Fruit fly (Drosophila melanogaster) S2 (cell line): ENCODE data around the gene nub.

ENCODE experiments used
- CG8478 ChIP-seq: fragments of >200 bp; optimal IDR thresholded peaks from 2 replicates; lab custom pipeline; 2018
- CTCF ChIP-seq, 2 experiments: fragments of >200 bp; optimal IDR thresholded peaks; 2 replicates each; lab custom pipeline; 2018

Gene nub

DNA sequence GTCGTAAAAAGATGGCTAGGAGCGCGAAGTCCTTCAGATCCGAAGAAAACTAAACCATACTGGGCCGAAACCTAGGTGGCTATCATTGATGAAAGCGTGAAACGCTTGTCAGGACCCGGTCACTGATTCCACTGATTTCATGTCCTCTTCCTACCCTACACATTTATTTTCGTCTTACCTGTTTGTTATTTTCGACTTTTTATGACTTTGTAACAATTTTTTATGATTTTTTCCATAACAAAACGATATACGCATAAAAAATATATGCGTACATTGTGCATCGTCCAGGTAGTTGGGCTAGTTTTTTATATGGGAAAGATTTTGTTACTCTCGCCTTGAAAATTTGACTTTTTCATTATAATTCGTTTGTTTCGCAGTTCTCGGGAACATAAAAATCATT is 29.3 kb downstream of the nub start:
- TF ChIP-seq CG8478 (lab: Kevin White, UChicago) (no peak), CTCF (optimal IDR thresholded peaks at IDR 0.05; lab: Kevin White, UChicago) (no peak)

DNA sequence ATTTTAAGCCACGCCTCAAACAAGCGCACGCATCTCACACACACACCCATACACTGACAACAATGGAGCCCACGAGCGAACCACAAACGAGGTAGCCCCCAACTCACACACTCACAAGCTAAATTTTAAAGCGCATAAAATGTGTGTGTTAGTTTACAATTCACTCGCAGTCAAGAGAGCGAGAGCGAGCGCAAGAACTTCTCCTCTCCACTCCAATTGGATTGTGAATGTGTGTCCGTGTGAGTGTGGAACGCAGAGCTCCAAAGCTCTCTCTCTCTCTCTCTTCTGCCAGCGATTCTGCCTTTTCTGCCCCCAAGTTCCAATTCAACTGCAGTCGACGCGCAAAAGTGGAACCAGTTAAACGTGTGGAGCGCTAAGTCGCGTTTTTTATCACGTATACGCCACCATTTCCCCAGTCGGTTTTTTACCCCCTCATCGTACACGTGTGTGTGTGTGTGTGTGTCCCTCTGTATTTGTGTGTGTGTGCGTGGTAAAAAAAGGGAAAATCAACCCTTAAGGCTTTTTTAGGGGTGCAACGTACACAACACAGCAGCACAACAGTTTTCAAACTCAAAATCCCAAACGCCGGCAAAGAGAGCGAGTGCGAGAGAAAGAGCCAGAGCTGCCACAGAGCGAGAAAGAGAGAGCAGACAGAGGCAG is 30.7 kb downstream of the nub start:
- TF ChIP-seq CG8478 (lab: Kevin White, UChicago) (peak; percentile 72), CTCF (optimal IDR thresholded peaks at IDR 0.05; lab: Kevin White, UChicago) (no peak)

DNA sequence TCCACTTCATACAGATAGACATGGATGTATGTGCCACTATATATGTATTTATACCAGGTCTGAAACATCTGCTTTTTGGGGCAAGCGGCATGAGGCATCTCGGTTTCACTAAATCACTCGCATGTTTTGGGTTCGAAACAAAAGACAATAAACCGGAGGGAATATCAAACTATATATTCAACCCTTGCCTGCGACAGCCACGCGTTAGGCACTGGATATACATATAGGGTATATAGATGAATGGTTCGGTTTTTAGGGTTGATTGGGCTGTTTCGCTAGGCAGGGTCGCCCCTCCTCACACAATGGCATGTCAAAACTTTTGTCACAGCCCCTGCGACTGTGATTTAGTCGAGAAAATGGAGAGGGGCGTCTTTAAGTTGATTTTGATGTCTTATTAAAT is 35.7 kb downstream of the nub start:
- TF ChIP-seq CTCF (optimal IDR thresholded peaks at IDR 0.05; lab: Kevin White, UChicago) = no peak
- no peak for TF ChIP-seq CG8478 (lab: Kevin White, UChicago)

DNA sequence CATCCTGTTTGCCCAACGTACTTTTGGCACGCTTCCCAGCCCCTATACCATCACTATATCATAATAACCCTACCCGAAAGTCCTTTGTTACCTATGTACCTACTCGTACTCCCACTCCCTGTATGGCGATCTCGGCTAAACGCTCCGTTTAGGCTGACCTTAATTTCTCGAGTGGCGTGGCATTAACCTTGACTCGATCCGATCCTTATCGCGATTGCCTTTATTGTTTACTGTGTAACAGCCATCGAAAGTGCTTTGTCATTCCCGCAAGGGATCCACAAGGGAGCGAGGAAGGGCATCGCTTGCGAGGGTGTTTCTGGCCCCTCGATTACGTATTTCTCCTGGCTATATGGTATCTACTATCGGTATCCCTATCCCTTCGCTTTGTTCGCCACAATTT is 45.7 kb downstream of the nub start:
- TF ChIP-seq CTCF (optimal IDR thresholded peaks at IDR 0.05; lab: Kevin White, UChicago) (no peak), CG8478 (lab: Kevin White, UChicago) (no peak)

DNA sequence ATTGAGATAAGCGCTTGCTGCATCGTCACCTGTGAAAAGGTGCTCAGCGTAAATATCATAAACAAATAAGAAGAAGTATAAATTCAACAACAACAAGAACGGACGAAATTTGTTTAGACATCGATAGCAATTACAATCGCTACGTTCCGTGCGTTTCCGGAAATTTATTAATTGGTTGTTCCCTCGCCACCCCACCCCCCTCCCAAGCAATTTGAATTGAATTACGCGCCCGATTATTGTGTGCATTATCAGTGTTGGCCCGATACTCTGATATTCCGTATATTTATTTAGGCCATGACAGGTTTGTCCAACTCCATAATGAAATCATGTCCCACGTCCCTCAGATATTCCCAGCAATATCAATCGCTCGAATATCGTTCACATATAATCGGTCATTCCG is 54.1 kb downstream of the nub start:
- TF ChIP-seq CG8478 (lab: Kevin White, UChicago) = no peak
- TF ChIP-seq CTCF (optimal IDR thresholded peaks at IDR 0.05; lab: Kevin White, UChicago) = no peak

DNA sequence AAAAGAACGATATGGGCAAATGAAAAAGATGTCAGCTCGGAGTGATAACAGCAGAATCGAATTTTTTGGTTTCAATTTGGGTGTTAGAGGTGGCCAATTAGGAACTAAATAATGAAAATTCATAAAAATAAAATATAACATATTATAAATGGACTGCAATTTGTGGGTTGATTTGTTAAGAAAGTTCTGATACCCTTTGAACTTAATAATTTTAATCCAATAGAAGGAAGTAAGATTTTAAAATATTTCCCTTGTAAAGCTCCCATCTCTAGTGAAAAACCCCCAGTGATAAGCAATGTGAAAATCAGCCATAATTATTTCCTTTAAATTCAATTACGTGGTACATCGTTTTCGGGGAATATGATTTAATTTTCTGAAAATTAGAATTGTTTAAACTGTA is 56.9 kb downstream of the nub start:
- TF ChIP-seq CTCF (optimal IDR thresholded peaks at IDR 0.05; lab: Kevin White, UChicago) = no peak
- no peak for TF ChIP-seq CG8478 (lab: Kevin White, UChicago)

DNA sequence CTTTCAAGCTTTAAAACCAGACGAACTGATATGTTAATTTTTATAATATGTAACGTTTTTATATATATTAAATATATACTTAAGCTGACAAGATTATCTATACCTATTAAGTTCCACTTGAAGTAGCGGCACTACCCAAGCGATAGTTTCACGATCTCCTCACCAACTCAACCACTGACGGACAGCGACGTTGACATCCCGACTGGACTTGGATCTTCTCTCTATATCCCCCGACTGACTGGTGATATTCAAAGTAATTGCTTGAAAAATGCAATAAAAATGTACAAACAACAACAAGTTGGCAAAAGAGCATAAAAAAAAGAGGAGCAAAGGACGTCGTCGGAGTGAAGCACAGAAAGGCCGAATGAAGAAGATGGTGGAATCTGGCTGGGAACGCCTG is 58.8 kb downstream of the nub start, which contains the start of gene Ref2:
TSS of gene Ref2 (minus strand) at position 101 of the 400 bp plus-strand sequence.
- TF ChIP-seq CG8478 (lab: Kevin White, UChicago) = no peak
- no peak for TF ChIP-seq CTCF (optimal IDR thresholded peaks at IDR 0.05; lab: Kevin White, UChicago)

DNA sequence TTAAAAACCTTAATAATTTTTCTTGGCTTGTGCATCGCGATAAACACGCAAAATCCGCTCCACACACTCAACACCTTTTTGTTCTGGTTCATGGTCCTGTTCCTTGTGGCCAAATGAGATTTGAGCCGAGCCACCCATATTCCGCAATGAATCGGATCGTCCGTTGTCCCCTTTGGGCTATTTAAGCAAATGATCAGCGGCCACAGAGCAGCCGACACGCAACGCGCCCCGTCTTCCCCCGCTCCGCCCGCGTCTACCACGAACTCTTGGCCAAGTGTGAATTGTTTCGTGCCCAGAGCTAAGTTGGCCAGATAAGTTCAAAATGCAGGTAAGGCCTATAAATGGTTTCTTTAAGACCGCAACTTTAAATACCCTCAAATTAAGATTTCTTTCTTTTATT is 63.6 kb downstream of the nub start:
- TF ChIP-seq CTCF (optimal IDR thresholded peaks at IDR 0.05; lab: Kevin White, UChicago) = no peak
- no peak for TF ChIP-seq CG8478 (lab: Kevin White, UChicago)

DNA sequence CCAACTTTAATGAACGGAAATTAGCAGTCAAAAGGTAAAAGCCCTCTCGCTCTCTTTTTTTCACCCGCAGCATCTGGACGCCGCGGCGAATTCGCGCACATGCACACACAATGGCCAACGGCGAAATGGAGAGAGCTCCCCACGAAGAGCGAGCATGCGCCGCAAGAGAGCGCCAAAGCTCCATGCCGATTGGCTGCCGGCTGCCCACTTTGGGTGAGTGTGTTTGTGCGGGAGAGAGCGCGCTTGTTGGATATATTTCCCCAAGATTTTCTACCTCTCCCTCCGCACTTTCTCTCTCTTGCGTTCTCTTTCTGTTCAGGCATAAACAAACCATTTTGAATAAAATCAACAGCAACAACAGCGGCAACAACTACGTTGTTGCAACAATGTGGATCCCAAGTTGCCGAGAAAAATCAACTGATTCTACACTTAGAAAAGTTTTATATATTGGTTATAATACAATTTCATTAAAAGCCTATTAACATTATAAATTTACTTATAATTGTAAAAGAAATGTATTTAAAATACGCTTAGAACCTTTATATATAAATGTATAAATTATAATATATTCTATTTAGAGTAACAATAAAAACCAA is 68.4 kb downstream of the nub start:
- TF ChIP-seq CG8478 (lab: Kevin White, UChicago) (no peak), CTCF (optimal IDR thresholded peaks at IDR 0.05; lab: Kevin White, UChicago) (no peak)

DNA sequence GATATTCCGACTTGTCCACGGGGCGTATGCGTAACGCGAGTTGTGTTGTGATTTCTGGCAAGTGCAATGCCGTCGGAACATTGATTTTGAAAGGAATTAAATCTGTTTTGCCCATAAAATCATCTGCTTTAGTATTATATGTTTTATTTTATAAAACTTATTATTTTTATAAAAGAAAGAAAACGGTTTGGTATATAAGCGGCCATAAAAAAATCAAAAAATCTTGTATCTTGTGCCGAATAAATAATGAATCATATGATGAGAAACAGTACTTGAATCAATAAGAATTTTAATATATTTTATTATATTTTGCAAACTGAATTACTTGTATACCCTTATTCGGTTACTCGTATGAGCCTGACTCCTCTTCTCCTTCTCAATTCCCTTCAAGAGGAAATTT is 69.4 kb downstream of the nub start, which contains the start of gene pdm2:
TSS of gene pdm2 (plus strand) at position 301 of the 400 bp plus-strand sequence.
- no peak for TF ChIP-seq CG8478 (lab: Kevin White, UChicago)
- no peak for TF ChIP-seq CTCF (optimal IDR thresholded peaks at IDR 0.05; lab: Kevin White, UChicago)

DNA sequence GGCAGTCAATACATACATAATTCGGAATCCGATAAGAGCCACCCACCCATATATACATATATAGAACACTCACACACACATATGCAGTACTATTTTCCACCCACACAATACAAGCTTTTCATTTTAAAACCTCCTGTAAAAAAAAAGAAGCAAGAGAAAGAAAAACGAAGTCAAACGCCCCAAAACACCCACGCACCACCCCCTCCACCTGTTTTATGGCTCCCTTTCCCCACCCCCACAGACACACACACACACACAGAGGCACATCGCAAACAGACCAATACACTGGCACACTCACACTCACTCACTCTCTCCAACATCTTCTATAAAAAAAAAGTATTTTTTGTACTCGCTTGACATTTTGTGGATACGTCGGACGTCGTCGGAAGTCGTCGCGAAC is 69.9 kb downstream of the nub start:
- TF ChIP-seq CG8478 (lab: Kevin White, UChicago) (no peak), CTCF (optimal IDR thresholded peaks at IDR 0.05; lab: Kevin White, UChicago) (no peak)

DNA sequence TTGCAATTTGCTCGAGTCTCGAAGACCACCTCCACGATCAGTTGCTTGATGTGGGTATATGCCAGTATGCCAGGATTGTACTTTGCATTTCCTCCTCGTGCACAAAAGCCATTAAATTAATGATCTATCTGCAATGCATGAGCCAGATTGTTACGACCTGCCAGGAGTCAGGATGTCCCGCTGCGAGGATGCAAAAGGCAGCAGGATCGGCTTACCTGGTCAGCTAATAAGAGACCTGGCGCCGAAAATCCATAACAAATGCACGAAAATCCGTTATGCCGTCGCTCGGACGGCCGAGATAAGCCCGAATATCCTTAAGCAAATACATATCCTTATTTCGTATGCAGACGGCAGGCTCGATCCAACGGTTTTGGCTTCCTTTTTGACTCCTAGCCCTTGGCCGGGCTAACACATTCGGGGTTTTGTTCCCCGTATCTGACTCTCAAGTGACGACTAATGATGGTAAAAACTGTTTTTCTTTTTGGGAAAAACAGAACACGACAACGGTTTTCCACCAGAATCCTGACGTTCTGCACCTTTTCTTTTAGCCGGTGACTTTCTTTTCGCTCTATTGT is 78.7 kb downstream of the nub start:
- TF ChIP-seq CG8478 (lab: Kevin White, UChicago) (no peak), CTCF (optimal IDR thresholded peaks at IDR 0.05; lab: Kevin White, UChicago) (no peak)

DNA sequence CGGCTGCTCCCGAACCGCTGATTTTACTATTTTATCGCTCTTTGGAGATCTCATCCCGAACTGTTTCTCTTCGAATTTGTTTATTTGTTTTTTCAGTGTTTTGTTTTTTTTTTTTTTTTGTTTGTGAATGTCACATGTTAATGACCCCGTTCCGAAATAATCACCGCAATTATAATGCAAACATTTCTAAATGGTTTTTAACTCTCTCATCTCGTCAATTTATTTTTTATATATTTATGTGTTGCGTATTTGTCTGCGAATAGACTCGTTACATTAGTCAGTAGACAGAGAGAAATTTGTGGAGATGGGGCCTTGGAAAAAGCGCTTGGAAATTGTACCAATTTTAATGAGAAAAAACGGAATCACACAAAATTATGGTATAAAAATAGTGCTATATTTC is 82.2 kb downstream of the nub start, which contains the start of gene Nepl7:
TSS of gene Nepl7 (minus strand) at position 101 of the 400 bp plus-strand sequence.
- TF ChIP-seq CG8478 (lab: Kevin White, UChicago) = no peak

DNA sequence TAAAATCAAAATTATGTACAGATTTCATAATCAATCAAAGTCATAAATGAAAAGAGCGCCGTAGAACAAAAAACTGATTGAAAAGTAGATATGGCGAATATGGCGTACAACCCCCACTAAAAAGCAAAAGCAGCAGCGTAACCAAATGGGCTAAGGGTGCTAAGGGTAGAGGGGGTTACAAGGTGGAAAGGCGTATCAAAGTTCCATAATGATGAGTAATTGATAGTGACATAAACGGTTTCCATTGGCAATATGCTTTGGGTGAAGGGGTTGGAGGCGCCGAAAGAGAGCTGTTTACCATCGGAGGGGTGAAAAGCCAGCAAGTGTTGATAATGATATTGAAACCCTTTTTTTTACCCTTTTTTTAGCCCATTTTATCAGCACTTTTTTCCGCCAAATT is 84.9 kb downstream of the nub start:
- TF ChIP-seq CG8478 (lab: Kevin White, UChicago) (no peak), CTCF (optimal IDR thresholded peaks at IDR 0.05; lab: Kevin White, UChicago) (no peak)

DNA sequence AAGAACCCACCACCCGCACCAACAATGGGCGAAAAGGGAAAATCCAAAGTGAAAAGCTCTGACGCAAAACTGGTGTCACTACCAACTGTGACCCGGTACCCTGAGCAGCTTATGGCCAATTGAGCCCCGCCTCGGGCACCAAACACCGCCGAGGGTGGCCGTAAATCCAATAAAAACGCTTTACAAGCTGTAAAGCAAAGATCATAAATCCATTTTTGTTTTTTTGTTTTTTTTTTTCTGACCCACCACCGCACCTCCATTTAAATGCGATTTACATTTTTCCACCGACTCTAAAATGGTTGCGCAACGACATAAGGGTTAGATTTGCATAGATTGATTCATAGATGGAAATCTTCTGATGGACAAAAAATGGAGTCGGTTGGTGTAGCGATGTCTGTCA is 86.9 kb downstream of the nub start:
- no peak for TF ChIP-seq CG8478 (lab: Kevin White, UChicago)
